Fruit fly (Drosophila melanogaster) whole organism, pupa: ENCODE results near the gene PolH.

Experiments used
- CG10348 ChIP-seq: fragments of 200-800 bp; sonication (Bioruptor generic); IDR thresholded peaks from 2 replicates; pipeline ENCODE4 v1.3.6; 2022; ENCODE audit warnings: missing biosample characterization, missing genetic modification characterization
- CG12605 ChIP-seq: fragments of 200-800 bp; sonication (Bioruptor generic); IDR thresholded peaks from 2 replicates; pipeline ENCODE4 v1.3.6; 2022; ENCODE audit warnings: missing biosample characterization, missing genetic modification characterization
- CG13204 ChIP-seq: fragments of 200-800 bp; sonication (Bioruptor generic); optimal IDR thresholded peaks from 2 replicates; lab custom pipeline; 2018; ENCODE audit warnings: missing biosample characterization, mild to moderate bottlenecking, missing genetic modification characterization, moderate library complexity
- CG14655 ChIP-seq: fragments of 200-800 bp; sonication (Bioruptor generic); optimal IDR thresholded peaks from 3 replicates; lab custom pipeline; 2017; ENCODE audit warnings: mild to moderate bottlenecking, missing biosample characterization, missing genetic modification reagents, missing genetic modification characterization
- CG15710 ChIP-seq: fragments of 200-800 bp; sonication (Bioruptor generic); optimal IDR thresholded peaks from 2 replicates; lab custom pipeline; 2018; ENCODE audit warnings: missing biosample characterization, mild to moderate bottlenecking, missing genetic modification characterization, moderate library complexity
- CG17806 ChIP-seq: fragments of 200-800 bp; sonication (Bioruptor generic); optimal IDR thresholded peaks from 2 replicates; lab custom pipeline; 2018; ENCODE audit warnings: missing biosample characterization, mild to moderate bottlenecking, missing genetic modification characterization, moderate library complexity
- CG32121 ChIP-seq: fragments of 200-800 bp; sonication (Bioruptor generic); IDR thresholded peaks from 2 replicates; pipeline ENCODE4 v1.3.6; 2022; ENCODE audit warnings: missing biosample characterization, missing genetic modification characterization
- CG34367 ChIP-seq: fragments of 200-800 bp; sonication (Bioruptor generic); optimal IDR thresholded peaks from 2 replicates; lab custom pipeline; 2018; ENCODE audit warnings: missing biosample characterization, mild to moderate bottlenecking, missing genetic modification characterization
- CG4496 ChIP-seq: fragments of 200-800 bp; sonication (Bioruptor generic); IDR thresholded peaks from 3 replicates; pipeline ENCODE4 v1.3.6; 2022; ENCODE audit warnings: missing biosample characterization, missing genetic modification characterization
- CG8159 ChIP-seq: fragments of 200-800 bp; sonication (Bioruptor generic); optimal IDR thresholded peaks from 3 replicates; lab custom pipeline; 2018; ENCODE audit warnings: missing biosample characterization, mild to moderate bottlenecking, missing genetic modification characterization, moderate library complexity
- CG8301 ChIP-seq: fragments of 200-800 bp; sonication (Bioruptor generic); optimal IDR thresholded peaks from 2 replicates; lab custom pipeline; 2018; ENCODE audit warnings: missing biosample characterization, mild to moderate bottlenecking, missing genetic modification characterization
- CG9948 ChIP-seq: fragments of 200-800 bp; sonication (Bioruptor generic); optimal IDR thresholded peaks from 2 replicates; lab custom pipeline; 2018; ENCODE audit warnings: missing biosample characterization, mild to moderate bottlenecking, missing genetic modification characterization, moderate library complexity
- D1 ChIP-seq: fragments of 200-800 bp; sonication (Bioruptor generic); optimal IDR thresholded peaks from 2 replicates; lab custom pipeline; 2018; ENCODE audit warnings: missing biosample characterization, mild to moderate bottlenecking, missing genetic modification characterization, moderate library complexity
- EcR ChIP-seq: fragments of 200-800 bp; sonication (Bioruptor generic); optimal IDR thresholded peaks from 3 replicates; lab custom pipeline; 2019; ENCODE audit warnings: missing biosample characterization, missing genetic modification characterization, mild to moderate bottlenecking, moderate library complexity, missing genetic modification reagents
- Ets98B ChIP-seq: fragments of 200-800 bp; sonication (Bioruptor generic); IDR thresholded peaks from 2 replicates; pipeline ENCODE4 v1.3.6; 2022; ENCODE audit warnings: missing biosample characterization, missing genetic modification characterization
- Pif1A ChIP-seq: fragments of 200-800 bp; sonication (Bioruptor generic); optimal IDR thresholded peaks from 3 replicates; lab custom pipeline; 2016; ENCODE audit warnings: missing biosample characterization, missing genetic modification characterization
- Pif1B ChIP-seq: fragments of 200-800 bp; sonication (Bioruptor generic); optimal IDR thresholded peaks from 3 replicates; lab custom pipeline; 2016; ENCODE audit warnings: missing biosample characterization, missing genetic modification characterization
- Snoo ChIP-seq: fragments of 200-800 bp; sonication (Bioruptor generic); optimal IDR thresholded peaks from 3 replicates; lab custom pipeline; 2017; ENCODE audit warnings: missing biosample characterization, mild to moderate bottlenecking, missing genetic modification characterization, inconsistent platforms
- fd96Ca ChIP-seq: fragments of 200-800 bp; sonication (Bioruptor generic); IDR thresholded peaks from 3 replicates; pipeline ENCODE4 v1.3.6; 2022; ENCODE audit warnings: missing biosample characterization, missing genetic modification characterization
- gl ChIP-seq: fragments of 200-800 bp; sonication (Bioruptor generic); optimal IDR thresholded peaks from 2 replicates; lab custom pipeline; 2018; ENCODE audit warnings: missing biosample characterization, mild to moderate bottlenecking, missing genetic modification characterization
- rn ChIP-seq: fragments of 200-800 bp; sonication (Bioruptor generic); IDR thresholded peaks from 2 replicates; pipeline ENCODE4 v1.3.6; 2022; ENCODE audit warnings: missing biosample characterization, missing genetic modification characterization

Gene PolH

DNA sequence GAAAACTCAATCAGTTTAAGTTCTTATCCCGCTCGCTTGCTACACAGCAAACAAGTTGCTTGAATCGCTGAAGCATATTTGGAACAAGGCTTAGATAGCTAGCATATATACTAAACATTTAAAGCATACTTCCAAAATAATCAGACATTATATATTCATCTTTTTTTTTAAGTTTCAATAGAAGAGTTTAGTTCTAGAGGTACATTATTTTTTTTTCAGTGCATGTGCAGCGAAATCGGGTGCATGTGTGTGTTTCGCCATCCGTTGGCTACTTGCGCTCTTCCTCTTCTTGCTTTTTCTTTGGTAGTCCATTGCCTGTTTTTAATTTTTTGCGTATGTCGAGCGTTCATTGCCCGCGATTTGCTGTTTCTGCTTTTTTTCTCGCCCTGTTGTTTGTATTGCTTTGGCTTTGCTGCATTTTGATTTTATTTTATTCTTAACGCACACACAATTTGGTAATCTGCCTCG is 50.3 kb downstream of the PolH start:
- TF ChIP-seq CG8159 (peak; percentile 73), CG12605 (GFP tag; lab: Robert Waterston, UW) (peak; percentile 87), gl (tag; lab: Kevin White, UChicago) (peak; percentile 55), CG4496 (GFP tag; lab: Robert Waterston, UW) (peak; percentile 92), rn (GFP tag; lab: Robert Waterston, UW) (peak; percentile 61), EcR (GFP tag; lab: Kevin White, UChicago) (peak; percentile 72), Snoo (tag; lab: Kevin White, UChicago) (peak; percentile 78), D1 (peak; percentile 7), CG9948 (tag; lab: Kevin White, UChicago) (peak; percentile 86), CG8301 (tag; lab: Kevin White, UChicago) (peak; percentile 95), CG17806 (tag; lab: Kevin White, UChicago) (peak; percentile 84), CG14655 (GFP tag; lab: Kevin White, UChicago) (peak; percentile 96), CG32121 (GFP tag; lab: Robert Waterston, UW) (peak; percentile 89), CG15710 (tag; lab: Kevin White, UChicago) (peak; percentile 73), CG10348 (GFP tag; lab: Robert Waterston, UW) (0 out of 2 replicates have a peak, but pooled peaks have one; percentile 18), Pif1B (GFP tag; lab: Kevin White, UChicago) (peak; percentile 91), CG34367 (tag; lab: Kevin White, UChicago) (peak; percentile 77), fd96Ca (GFP tag; lab: Robert Waterston, UW) (peak; percentile 88), CG13204 (GFP tag; lab: Kevin White, UChicago) (peak; percentile 53), Pif1A (GFP tag; lab: Kevin White, UChicago) (peak; percentile 92), Ets98B (GFP tag; lab: Robert Waterston, UW) (peak; percentile 88)

DNA sequence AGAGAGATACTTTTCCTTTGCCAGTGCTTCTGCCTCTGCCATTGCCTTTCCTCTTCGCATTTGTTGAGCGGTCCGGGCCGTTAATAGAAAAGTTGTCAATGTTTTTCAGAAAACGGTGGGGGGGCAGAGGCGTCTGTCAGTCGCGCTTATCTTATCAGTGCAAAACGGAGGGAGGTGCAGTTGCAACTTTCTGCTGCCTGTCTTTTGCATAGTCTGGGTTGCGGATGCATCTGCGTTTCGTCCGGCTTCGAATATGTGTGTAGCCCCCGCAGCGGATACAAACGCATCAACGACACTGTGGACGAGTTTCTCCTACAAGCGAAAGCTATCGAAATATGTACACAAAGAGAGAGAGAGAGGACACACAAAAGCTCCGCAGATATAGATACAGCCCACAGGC is 52.0 kb downstream of the PolH start:
- no peak for TF ChIP-seq CG17806 (tag; lab: Kevin White, UChicago)
- peak; percentile 6 for TF ChIP-seq Pif1B (GFP tag; lab: Kevin White, UChicago)
- no peak for TF ChIP-seq Pif1A (GFP tag; lab: Kevin White, UChicago)
- TF ChIP-seq CG34367 (tag; lab: Kevin White, UChicago) = no peak
- no peak for TF ChIP-seq gl (tag; lab: Kevin White, UChicago)
- no peak for TF ChIP-seq CG10348 (GFP tag; lab: Robert Waterston, UW)
- peak; percentile 49 for TF ChIP-seq EcR (GFP tag; lab: Kevin White, UChicago)
- peak; percentile 19 for TF ChIP-seq CG14655 (GFP tag; lab: Kevin White, UChicago)
- TF ChIP-seq D1 = no peak
- no peak for TF ChIP-seq rn (GFP tag; lab: Robert Waterston, UW)
- TF ChIP-seq CG15710 (tag; lab: Kevin White, UChicago) = no peak
- TF ChIP-seq CG12605 (GFP tag; lab: Robert Waterston, UW) = no peak
- TF ChIP-seq CG4496 (GFP tag; lab: Robert Waterston, UW) = no peak
- no peak for TF ChIP-seq fd96Ca (GFP tag; lab: Robert Waterston, UW)
- 0 out of 2 replicates have a peak, but pooled peaks have one; percentile 57 for TF ChIP-seq CG32121 (GFP tag; lab: Robert Waterston, UW)
- no peak for TF ChIP-seq CG9948 (tag; lab: Kevin White, UChicago)
- peak; percentile 25 for TF ChIP-seq Ets98B (GFP tag; lab: Robert Waterston, UW)
- TF ChIP-seq CG13204 (GFP tag; lab: Kevin White, UChicago) = peak; percentile 58
- TF ChIP-seq CG8301 (tag; lab: Kevin White, UChicago) = no peak
- TF ChIP-seq Snoo (tag; lab: Kevin White, UChicago) = no peak
- TF ChIP-seq CG8159 = no peak
